Fruit fly (Drosophila melanogaster) whole organism, embryonic: ENCODE data around the gene armi.

ENCODE experiments used
- CG10209 ChIP-seq: fragments of 200-800 bp; sonication (Bioruptor generic); optimal IDR thresholded peaks from 3 replicates; lab custom pipeline; 2017; ENCODE audit warnings: missing biosample characterization, mild to moderate bottlenecking, missing genetic modification characterization, missing genetic modification reagents
- CG1024 ChIP-seq: fragments of 200-800 bp; sonication (Bioruptor generic); IDR thresholded peaks from 2 replicates; pipeline ENCODE4 v1.3.6; 2022; ENCODE audit warnings: missing biosample characterization, missing genetic modification characterization
- CG10565 ChIP-seq: fragments of 200-800 bp; sonication (Bioruptor generic); optimal IDR thresholded peaks from 3 replicates; lab custom pipeline; 2016; ENCODE audit warnings: missing biosample characterization, mild to moderate bottlenecking, missing genetic modification characterization
- CG10979 ChIP-seq: fragments of 200-800 bp; sonication (Bioruptor generic); optimal IDR thresholded peaks from 2 replicates; lab custom pipeline; 2018; ENCODE audit warnings: missing biosample characterization, mild to moderate bottlenecking, missing genetic modification characterization, moderate library complexity
- CG11504 ChIP-seq: fragments of 200-800 bp; sonication (Bioruptor generic); optimal IDR thresholded peaks from 3 replicates; lab custom pipeline; 2019; ENCODE audit warnings: missing biosample characterization, mild to moderate bottlenecking, missing genetic modification characterization, moderate library complexity
- CG12219 ChIP-seq: fragments of 200-800 bp; sonication (Bioruptor generic); optimal IDR thresholded peaks from 3 replicates; lab custom pipeline; 2018; ENCODE audit warnings: missing biosample characterization, mild to moderate bottlenecking, missing genetic modification characterization
- CG12744 ChIP-seq: fragments of 200-800 bp; sonication (Bioruptor generic); optimal IDR thresholded peaks from 2 replicates; lab custom pipeline; 2016; ENCODE audit warnings: missing biosample characterization, missing genetic modification characterization
- CG12942 ChIP-seq: fragments of 200-800 bp; sonication (Bioruptor generic); optimal IDR thresholded peaks from 3 replicates; lab custom pipeline; 2016; ENCODE audit warnings: missing biosample characterization, missing genetic modification characterization
- CG13287 ChIP-seq: fragments of 200-800 bp; sonication (Bioruptor generic); IDR thresholded peaks from 2 replicates; pipeline ENCODE4 v1.3.6; 2022; ENCODE audit warnings: missing biosample characterization, missing genetic modification characterization; ENCODE audit not compliant: partially characterized antibody
- CG13894 ChIP-seq: fragments of 200-800 bp; sonication (Bioruptor generic); optimal IDR thresholded peaks from 3 replicates; lab custom pipeline; 2018; ENCODE audit warnings: missing biosample characterization, mild to moderate bottlenecking, missing genetic modification characterization, moderate library complexity
- CG14441 ChIP-seq: fragments of 200-800 bp; sonication (Bioruptor generic); IDR thresholded peaks from 2 replicates; pipeline ENCODE4 v1.3.6; 2022; ENCODE audit warnings: missing biosample characterization, missing genetic modification characterization
- CG15514 ChIP-seq: fragments of 200-800 bp; sonication (Bioruptor generic); optimal IDR thresholded peaks from 3 replicates; lab custom pipeline; 2017; ENCODE audit warnings: missing biosample characterization, missing genetic modification characterization, mild to moderate bottlenecking, moderate library complexity, missing genetic modification reagents
- CG1647 ChIP-seq: fragments of 200-800 bp; sonication (Bioruptor generic); optimal IDR thresholded peaks from 3 replicates; lab custom pipeline; 2016; ENCODE audit warnings: missing biosample characterization, missing genetic modification characterization
- CG16815 ChIP-seq: fragments of 200-800 bp; sonication (Bioruptor generic); optimal IDR thresholded peaks from 3 replicates; lab custom pipeline; 2017; ENCODE audit warnings: missing biosample characterization, mild to moderate bottlenecking, missing genetic modification characterization
- CG16863 ChIP-seq: fragments of 200-800 bp; sonication (Bioruptor generic); optimal IDR thresholded peaks from 3 replicates; lab custom pipeline; 2016; ENCODE audit warnings: missing biosample characterization, missing genetic modification characterization
- CG17359 ChIP-seq: fragments of 200-800 bp; sonication (Bioruptor generic); optimal IDR thresholded peaks from 3 replicates; lab custom pipeline; 2018; ENCODE audit warnings: missing biosample characterization, mild to moderate bottlenecking, missing genetic modification characterization, moderate library complexity
- CG17385 ChIP-seq: fragments of 200-800 bp; sonication (Bioruptor generic); optimal IDR thresholded peaks from 3 replicates; lab custom pipeline; 2018; ENCODE audit warnings: missing biosample characterization, mild to moderate bottlenecking, missing genetic modification characterization
- CG2116 ChIP-seq: fragments of 200-800 bp; sonication (Bioruptor generic); optimal IDR thresholded peaks from 3 replicates; lab custom pipeline; 2018; ENCODE audit warnings: missing biosample characterization, mild to moderate bottlenecking, missing genetic modification characterization
- CG3726 ChIP-seq: fragments of 200-800 bp; sonication (Bioruptor generic); IDR thresholded peaks from 3 replicates; pipeline ENCODE4, ENCODE4 v1.3.6; 2022; ENCODE audit warnings: missing biosample characterization, missing genetic modification characterization
- CG3995 ChIP-seq: fragments of 200-800 bp; sonication (Bioruptor generic); optimal IDR thresholded peaks from 3 replicates; lab custom pipeline; 2016; ENCODE audit warnings: missing biosample characterization, missing genetic modification characterization
- CG42726 ChIP-seq: fragments of 200-800 bp; sonication (Bioruptor generic); IDR thresholded peaks from 2 replicates; pipeline ENCODE4 v1.3.6; 2022; ENCODE audit warnings: missing biosample characterization, missing genetic modification characterization; ENCODE audit not compliant: partially characterized antibody
- CG8944 ChIP-seq: fragments of 200-800 bp; sonication (Bioruptor generic); optimal IDR thresholded peaks from 3 replicates; lab custom pipeline; 2016; ENCODE audit warnings: missing biosample characterization, missing genetic modification characterization
- CTCF ChIP-seq: fragments of 200-800 bp; sonication (Bioruptor generic); optimal IDR thresholded peaks from 2 replicates; lab custom pipeline; 2017; ENCODE audit warnings: missing biosample characterization, mild to moderate bottlenecking, missing genetic modification characterization, moderate library complexity
- CoRest ChIP-seq: fragments of 200-800 bp; sonication (Bioruptor generic); optimal IDR thresholded peaks from 3 replicates; lab custom pipeline; 2018; ENCODE audit warnings: missing biosample characterization, mild to moderate bottlenecking, missing genetic modification characterization, moderate library complexity
- E2f2 ChIP-seq: fragments of 200-800 bp; sonication (Bioruptor generic); IDR thresholded peaks from 2 replicates; pipeline ENCODE4 v1.3.6; 2022; ENCODE audit warnings: missing biosample characterization, missing genetic modification characterization
- Eip74EF ChIP-seq, 2 experiments: fragments of 200-800 bp in 1 of 2; fragments of >200 bp in 1 of 2; sonication (Bioruptor generic) in 1 of 2; optimal IDR thresholded peaks; 2 replicates each; lab custom pipeline; 2017 to 2019; ENCODE audit warnings: missing biosample characterization in 2 of 2, missing genetic modification characterization in 2 of 2, mild to moderate bottlenecking in 1 of 2, moderate library complexity in 1 of 2
- Fer1 ChIP-seq: fragments of 200-800 bp; sonication (Bioruptor generic); optimal IDR thresholded peaks from 2 replicates; lab custom pipeline; 2017; ENCODE audit warnings: missing biosample characterization, mild to moderate bottlenecking, missing genetic modification characterization
- Hsf ChIP-seq: fragments of 200-800 bp; sonication (Bioruptor generic); optimal IDR thresholded peaks from 3 replicates; lab custom pipeline; 2016; ENCODE audit warnings: missing biosample characterization, missing genetic modification characterization
- Meics ChIP-seq: fragments of 200-800 bp; sonication (Bioruptor generic); optimal IDR thresholded peaks from 2 replicates; lab custom pipeline; 2017; ENCODE audit warnings: missing biosample characterization, mild to moderate bottlenecking, missing genetic modification characterization
- NfI ChIP-seq: fragments of 200-800 bp; sonication (Bioruptor generic); optimal IDR thresholded peaks from 3 replicates; lab custom pipeline; 2018; ENCODE audit warnings: missing biosample characterization, mild to moderate bottlenecking, missing genetic modification characterization, moderate library complexity
- Optix ChIP-seq: fragments of 200-800 bp; sonication (Bioruptor generic); IDR thresholded peaks from 3 replicates; pipeline ENCODE4 v1.3.6; 2022; ENCODE audit warnings: missing biosample characterization, missing genetic modification characterization
- PHDP ChIP-seq: fragments of 200-800 bp; sonication (Bioruptor generic); optimal IDR thresholded peaks from 3 replicates; lab custom pipeline; 2018; ENCODE audit warnings: missing biosample characterization, mild to moderate bottlenecking, missing genetic modification characterization, moderate library complexity
- bsh ChIP-seq, 2 experiments: fragments of 200-800 bp; sonication (Bioruptor generic); optimal IDR thresholded peaks; 2 replicates each; lab custom pipeline; 2017 to 2018; ENCODE audit warnings: mild to moderate bottlenecking in 2 of 2, missing biosample characterization in 2 of 2, missing genetic modification characterization in 2 of 2, moderate library complexity in 1 of 2
- chm ChIP-seq: fragments of 200-800 bp; sonication (Bioruptor generic); IDR thresholded peaks from 2 replicates; pipeline ENCODE4 v1.3.6; 2022; ENCODE audit warnings: missing biosample characterization, missing genetic modification characterization
- crc ChIP-seq: fragments of 200-800 bp; sonication (Bioruptor generic); optimal IDR thresholded peaks from 2 replicates; lab custom pipeline; 2016; ENCODE audit warnings: missing biosample characterization, missing genetic modification characterization
- dati ChIP-seq: fragments of 200-800 bp; sonication (Bioruptor generic); IDR thresholded peaks from 2 replicates; pipeline ENCODE4 v1.3.6; 2022; ENCODE audit warnings: missing biosample characterization, missing genetic modification characterization
- fd64A ChIP-seq: fragments of 200-800 bp; sonication (Bioruptor generic); optimal IDR thresholded peaks from 3 replicates; lab custom pipeline; 2018; ENCODE audit warnings: missing biosample characterization, mild to moderate bottlenecking, missing genetic modification characterization
- hb ChIP-seq: fragments of 200-800 bp; sonication (Bioruptor generic); IDR thresholded peaks from 3 replicates; pipeline ENCODE4 v1.3.6; 2022; ENCODE audit warnings: missing biosample characterization, missing genetic modification characterization; ENCODE audit not compliant: partially characterized antibody
- hkb ChIP-seq, 2 experiments: fragments of 200-800 bp in 1 of 2; fragments of >200 bp in 1 of 2; sonication (Bioruptor generic) in 1 of 2; IDR thresholded peaks in 1 of 2; optimal IDR thresholded peaks in 1 of 2; 2 replicates each; pipeline versions ENCODE4 v1.3.6 to Lab custom; 2017 to 2022; ENCODE audit warnings: missing biosample characterization in 1 of 2, missing genetic modification characterization in 1 of 2
- hth ChIP-seq: fragments of >200 bp; optimal IDR thresholded peaks from 2 replicates; lab custom pipeline; 2017; ENCODE audit warnings: inconsistent platforms
- ind ChIP-seq: fragments of 200-800 bp; sonication (Bioruptor generic); optimal IDR thresholded peaks from 3 replicates; lab custom pipeline; 2016; ENCODE audit warnings: missing biosample characterization, missing genetic modification characterization
- ken ChIP-seq: fragments of 200-800 bp; sonication (Bioruptor generic); IDR thresholded peaks from 3 replicates; pipeline ENCODE4 v1.3.6; 2022; ENCODE audit warnings: missing biosample characterization, missing genetic modification characterization
- maf-S ChIP-seq: fragments of 200-800 bp; sonication (Bioruptor generic); optimal IDR thresholded peaks from 2 replicates; lab custom pipeline; 2016; ENCODE audit warnings: missing biosample characterization, missing genetic modification characterization
- pnt ChIP-seq: fragments of 200-800 bp; sonication (Bioruptor generic); optimal IDR thresholded peaks from 3 replicates; lab custom pipeline; 2016; ENCODE audit warnings: missing biosample characterization, missing genetic modification characterization
- ranshi ChIP-seq: fragments of 200-800 bp; sonication (Bioruptor generic); IDR thresholded peaks from 2 replicates; pipeline ENCODE4 v1.3.6; 2022; ENCODE audit warnings: missing biosample characterization, missing genetic modification characterization
- rib ChIP-seq: fragments of 200-800 bp; sonication (Bioruptor generic); IDR thresholded peaks from 2 replicates; pipeline ENCODE4 v1.3.6; 2022; ENCODE audit warnings: missing biosample characterization, missing genetic modification characterization
- sisA ChIP-seq: fragments of 200-800 bp; sonication (Bioruptor generic); IDR thresholded peaks from 2 replicates; pipeline ENCODE4 v1.3.6; 2022; ENCODE audit warnings: missing biosample characterization, missing genetic modification characterization
- sqz ChIP-seq: fragments of 200-800 bp; sonication (Bioruptor generic); optimal IDR thresholded peaks from 3 replicates; lab custom pipeline; 2018; ENCODE audit warnings: missing biosample characterization, mild to moderate bottlenecking, missing genetic modification characterization
- sr ChIP-seq: fragments of 200-800 bp; sonication (Bioruptor generic); IDR thresholded peaks from 3 replicates; pipeline ENCODE4 v1.3.6; 2022; ENCODE audit warnings: missing biosample characterization, missing genetic modification characterization
- tgo ChIP-seq: fragments of 200-800 bp; sonication (Bioruptor generic); IDR thresholded peaks from 3 replicates; pipeline ENCODE4 v1.3.6; 2022; ENCODE audit warnings: missing biosample characterization, missing genetic modification characterization

armi gene

DNA sequence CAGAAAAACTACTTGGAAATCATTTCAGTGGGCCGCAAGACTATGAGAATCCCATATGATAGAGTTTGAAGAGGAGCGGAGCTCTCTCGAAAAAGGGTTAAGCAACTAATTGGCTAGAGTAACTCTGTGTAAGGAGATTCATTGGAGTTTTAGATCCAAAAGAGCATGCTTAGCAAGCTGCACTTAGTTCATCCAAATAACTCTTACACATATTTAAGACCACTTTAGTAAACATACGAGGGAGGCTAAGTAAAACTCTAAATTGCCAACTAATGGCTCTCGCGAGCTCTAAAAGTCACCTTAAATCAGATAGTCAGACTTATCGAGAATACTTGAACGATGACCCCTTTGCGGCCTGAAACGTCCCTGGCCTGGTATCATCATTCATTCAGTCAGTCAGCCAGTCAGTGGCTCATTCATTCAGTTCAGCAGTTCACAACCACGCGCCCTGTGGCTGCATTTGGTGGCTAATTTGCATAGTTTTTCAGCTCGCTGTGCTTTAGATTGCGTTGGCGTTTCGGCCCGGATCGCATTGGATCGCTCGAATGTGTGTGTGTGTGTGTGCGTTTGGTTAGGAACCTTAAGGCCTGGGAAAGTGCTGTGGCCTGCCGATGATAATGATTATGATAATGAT, 6.1 kb upstream of the armi start (continued):
- TF ChIP-seq CG17359 (peak; percentile 46), CG13894 (tag; lab: Kevin White, UChicago) (no peak), tgo (GFP tag; lab: Robert Waterston, UW) (peak; percentile 61), sisA (peak; percentile 76), ken (GFP tag; lab: Robert Waterston, UW) (0 out of 3 replicates have a peak, but pooled peaks have one; percentile 48), CG10209 (GFP tag; lab: Kevin White, UChicago) (no peak), hb (GFP tag; lab: Robert Waterston, UW) (0 out of 3 replicates have a peak, but pooled peaks have one; percentile 30), CG3726 (GFP tag; lab: Robert Waterston, UW) (no peak), maf-S (GFP tag; lab: Kevin White, UChicago) (no peak), dati (GFP tag; lab: Robert Waterston, UW) (no peak), E2f2 (GFP tag; lab: Robert Waterston, UW) (no peak), CG16815 (GFP tag; lab: Kevin White, UChicago) (no peak), CG13287 (no peak), sqz (GFP tag; lab: Kevin White, UChicago) (no peak), ranshi (0 out of 2 replicates have a peak, but pooled peaks have one; percentile 17), CG12219 (GFP tag; lab: Kevin White, UChicago) (no peak), CG12744 (GFP tag; lab: Kevin White, UChicago) (no peak), CoRest (tag; lab: Kevin White, UChicago) (peak; percentile 38), CG11504 (tag; lab: Kevin White, UChicago) (peak; percentile 60), CG3995 (GFP tag; lab: Kevin White, UChicago) (no peak), PHDP (tag; lab: Kevin White, UChicago) (no peak), chm (GFP tag; lab: Robert Waterston, UW) (no peak), Fer1 (GFP tag; lab: Kevin White, UChicago) (no peak), rib (no peak), CG17385 (GFP tag; lab: Kevin White, UChicago) (no peak), bsh (GFP tag; optimal IDR thresholded peaks at IDR 0.05; lab: Kevin White, UChicago) (peak in 1 of 2 experiments; percentile 3), CG8944 (GFP tag; lab: Kevin White, UChicago) (no peak), hth (lab: Kevin White, UChicago) (no peak), CG16863 (GFP tag; lab: Kevin White, UChicago) (no peak), Meics (GFP tag; lab: Kevin White, UChicago) (no peak), sr (peak; percentile 87), CG10979 (peak; percentile 28), CG42726 (GFP tag; lab: Robert Waterston, UW) (no peak), CG14441 (GFP tag; lab: Robert Waterston, UW) (peak; percentile 61), CG2116 (GFP tag; lab: Kevin White, UChicago) (no peak), Eip74EF (GFP tag; optimal IDR thresholded peaks at IDR 0.05; lab: Kevin White, UChicago) (no peak), Hsf (GFP tag; lab: Kevin White, UChicago) (peak; percentile 5), crc (GFP tag; lab: Kevin White, UChicago) (no peak), Optix (GFP tag; lab: Robert Waterston, UW) (peak; percentile 59; the same call in 1 of the 3 replicates), CG15514 (GFP tag; lab: Kevin White, UChicago) (no peak), hkb (optimal IDR thresholded peaks at IDR 0.05; lab: Kevin White, UChicago) (no peak), hkb (GFP tag; IDR thresholded peaks at IDR 0.05; lab: Robert Waterston, UW) (no peak), CG12942 (GFP tag; lab: Kevin White, UChicago) (no peak), CG1647 (GFP tag; lab: Kevin White, UChicago) (no peak), CTCF (GFP tag; lab: Kevin White, UChicago) (no peak), CG10565 (GFP tag; lab: Kevin White, UChicago) (no peak), NfI (GFP tag; lab: Kevin White, UChicago) (no peak), fd64A (no peak), pnt (GFP tag; lab: Kevin White, UChicago) (peak; percentile 30), CG1024 (no peak), ind (GFP tag; lab: Kevin White, UChicago) (peak; percentile 35)
